Fruit fly (Drosophila melanogaster): ENCODE data around the gene SecS.

Gene SecS

DNA sequence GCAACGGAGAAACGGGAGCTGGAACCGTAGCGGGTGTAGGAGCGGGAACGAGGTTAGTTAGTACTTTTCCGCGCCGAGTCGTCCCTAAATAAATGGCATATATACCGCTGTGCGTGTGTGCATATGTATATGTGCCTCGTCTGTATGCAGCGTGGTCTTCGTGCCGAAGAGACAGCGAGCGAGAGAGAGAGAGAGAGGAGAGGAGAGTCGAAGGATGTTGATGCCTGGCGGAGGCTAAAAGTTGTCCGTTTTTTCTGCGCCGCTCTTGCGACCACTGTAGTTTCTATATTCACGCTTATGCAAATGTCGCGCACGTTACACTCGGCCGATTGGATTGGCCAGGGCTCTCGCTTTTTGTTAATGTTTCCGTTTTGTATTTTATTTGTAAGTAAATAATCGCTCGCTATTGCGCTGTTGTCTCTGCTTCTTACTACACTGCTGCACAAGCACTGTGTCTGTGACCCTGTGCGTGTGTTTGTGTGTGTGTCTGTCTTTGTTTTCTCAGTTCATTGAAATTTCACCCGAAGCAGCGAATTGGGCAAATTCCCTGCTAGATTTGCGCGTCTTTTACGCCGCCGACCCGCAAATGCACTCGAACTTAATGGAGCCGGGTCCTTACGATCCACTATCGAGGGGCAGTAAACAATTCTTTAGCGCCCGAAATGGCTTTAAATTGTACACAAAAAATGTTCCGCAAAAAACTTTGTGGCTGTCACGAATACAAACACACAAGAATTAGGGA is 11.3 kb downstream of the SecS start, which contains the start of gene Rga (continued):
- TF ChIP-seq CG11294 (GFP tag; IDR thresholded peaks at IDR 0.05): no peak
- peak; percentile 67 for TF ChIP-seq Sox14 (GFP tag; optimal IDR thresholded peaks at IDR 0.05)

DNA sequence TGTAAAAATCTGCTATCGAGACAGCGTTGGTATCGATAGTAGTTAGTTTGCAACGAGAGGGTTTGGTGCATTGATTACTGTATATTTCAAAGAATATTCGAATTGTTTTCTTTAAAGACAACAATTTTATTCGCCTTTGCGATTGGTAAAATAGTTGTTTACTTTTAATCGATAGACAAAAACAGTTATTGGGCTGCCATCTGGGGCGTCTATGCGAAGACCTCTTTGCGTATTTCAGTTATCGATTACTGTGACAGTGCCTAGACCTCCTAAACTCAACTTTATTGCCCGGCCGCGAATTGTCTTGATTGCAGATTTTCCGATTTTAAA is 11.8 kb downstream of the SecS start, which contains the start of gene Atu:
TSS of gene Atu (plus strand) at position 245 of the 330 bp plus-strand sequence.
- no peak for TF ChIP-seq Hr4 (GFP tag; optimal IDR thresholded peaks at IDR 0.05)
- no peak for TF ChIP-seq CG15336 (GFP tag; IDR thresholded peaks at IDR 0.05)
- TF ChIP-seq Ets96B (tag; optimal IDR thresholded peaks at IDR 0.05): no peak
- no peak for TF ChIP-seq OdsH (GFP tag; optimal IDR thresholded peaks at IDR 0.05)
- no peak for TF ChIP-seq CG1621 (tag; optimal IDR thresholded peaks at IDR 0.05)
- no peak for TF ChIP-seq CG8632 (GFP tag; optimal IDR thresholded peaks at IDR 0.05)
- no peak for TF ChIP-seq CG6792 (GFP tag; optimal IDR thresholded peaks at IDR 0.05)
- no peak for TF ChIP-seq CG11762 (GFP tag; optimal IDR thresholded peaks at IDR 0.05; ENCODE audit: insufficient read depth)
- TF ChIP-seq cyc (GFP tag; optimal IDR thresholded peaks at IDR 0.05): peak; percentile 6
- peak; percentile 11 for TF ChIP-seq achi (GFP tag; optimal IDR thresholded peaks at IDR 0.05)
- no peak for TF ChIP-seq fd59A (GFP tag; optimal IDR thresholded peaks at IDR 0.05)
- TF ChIP-seq Blimp-1 (GFP tag; optimal IDR thresholded peaks at IDR 0.05): no peak
- no peak for TF ChIP-seq CG8119 (GFP tag; IDR thresholded peaks at IDR 0.05)
- TF ChIP-seq fkh (GFP tag; optimal IDR thresholded peaks at IDR 0.05): peak; percentile 86
- no peak for TF ChIP-seq CG6276 (GFP tag; optimal IDR thresholded peaks at IDR 0.05)
- no peak for TF ChIP-seq Ets21C (GFP tag; optimal IDR thresholded peaks at IDR 0.05)
- TF ChIP-seq CG10631 (GFP tag; optimal IDR thresholded peaks at IDR 0.05): no peak
- TF ChIP-seq CG3919 (GFP tag; optimal IDR thresholded peaks at IDR 0.05): no peak
- no peak for TF ChIP-seq CG3032 (tag; optimal IDR thresholded peaks at IDR 0.05)
- no peak for TF ChIP-seq CG7368 (GFP tag; optimal IDR thresholded peaks at IDR 0.05)
- peak; percentile 32 for TF ChIP-seq CG31627 (GFP tag; optimal IDR thresholded peaks at IDR 0.05)
- TF ChIP-seq CG34406 (GFP tag; optimal IDR thresholded peaks at IDR 0.05): no peak
- no peak for TF ChIP-seq vri (GFP tag; optimal IDR thresholded peaks at IDR 0.05)
- TF ChIP-seq CG11902 (GFP tag; optimal IDR thresholded peaks at IDR 0.05): no peak
- TF ChIP-seq Sox14 (GFP tag; optimal IDR thresholded peaks at IDR 0.05): peak; percentile 55
- peak; percentile 29 for TF ChIP-seq lz (GFP tag; optimal IDR thresholded peaks at IDR 0.05)
- peak; percentile 26 for TF ChIP-seq Eip75B (GFP tag; optimal IDR thresholded peaks at IDR 0.05)
- TF ChIP-seq Lpt (GFP tag; optimal IDR thresholded peaks at IDR 0.05): no peak
- TF ChIP-seq CG6808 (GFP tag; optimal IDR thresholded peaks at IDR 0.05): no peak
- TF ChIP-seq CG6163 (GFP tag; IDR thresholded peaks at IDR 0.05): no peak
- no peak for TF ChIP-seq CG11294 (GFP tag; IDR thresholded peaks at IDR 0.05)
- TF ChIP-seq Hr39 (GFP tag; optimal IDR thresholded peaks at IDR 0.05): peak; percentile 23
- peak; percentile 65 for TF ChIP-seq svp (GFP tag)
- TF ChIP-seq Eip78C (GFP tag): no peak
- no peak for TF ChIP-seq spab (GFP tag; optimal IDR thresholded peaks at IDR 0.05)
- TF ChIP-seq eg (GFP tag; IDR thresholded peaks at IDR 0.05): no peak
- TF ChIP-seq esn (GFP tag; optimal IDR thresholded peaks at IDR 0.05): peak; percentile 46
- peak; percentile 17 for TF ChIP-seq Met (GFP tag; optimal IDR thresholded peaks at IDR 0.05)
- no peak for TF ChIP-seq CG4318 (GFP tag; optimal IDR thresholded peaks at IDR 0.05)

DNA sequence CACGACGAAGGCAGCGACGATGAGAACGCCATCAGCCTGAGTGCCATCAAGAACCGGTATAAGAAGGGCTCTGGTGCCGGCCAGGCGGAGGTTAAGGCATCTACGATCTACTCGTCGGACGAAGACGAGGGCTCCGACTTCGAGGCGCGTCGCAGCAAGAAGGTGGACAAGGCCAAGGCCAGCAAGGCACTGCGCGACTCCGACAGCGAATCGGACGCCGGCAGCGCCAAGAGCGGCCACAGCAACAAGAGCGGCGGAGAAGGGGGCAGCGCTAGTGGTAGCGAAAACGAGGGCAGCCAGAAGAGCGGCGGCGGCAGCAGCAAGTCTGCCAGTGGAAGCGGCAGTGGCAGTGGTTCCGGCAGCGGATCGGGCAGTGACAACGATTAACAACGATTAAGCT is 14.3 kb downstream of the SecS start:
- TF ChIP-seq ss (GFP tag; optimal IDR thresholded peaks at IDR 0.05): no peak
- TF ChIP-seq Smox (GFP tag; optimal IDR thresholded peaks at IDR 0.05): no peak

Measured in whole organism, prepupa.